Fruit fly (Drosophila melanogaster): ENCODE results near the gene Edem1.

Edem1 gene

dm6 chrX:1858867-1859266 lies 49.8 kb downstream of the Edem1 start, which contains the start of gene Lamtor5 (continued):
- TF ChIP-seq CG43689 (GFP tag; IDR thresholded peaks at IDR 0.05) (no peak), twi (tag; optimal IDR thresholded peaks at IDR 0.05) (no peak), CG31441 (GFP tag; IDR thresholded peaks at IDR 0.05) (peak; percentile 54), Six4 (GFP tag; optimal IDR thresholded peaks at IDR 0.05) (no peak), CG10209 (GFP tag; optimal IDR thresholded peaks at IDR 0.05) (peak; percentile 5), CG10267 (tag; optimal IDR thresholded peaks at IDR 0.05) (peak; percentile 41), amos (GFP tag; IDR thresholded peaks at IDR 0.05; ENCODE audit: partially characterized antibody) (peak; percentile 47; the same call in 1 of the 2 replicates), wor (GFP tag; IDR thresholded peaks at IDR 0.05) (no peak), grau (tag; optimal IDR thresholded peaks at IDR 0.05) (peak; percentile 55), mam (GFP tag; optimal IDR thresholded peaks at IDR 0.05) (peak; percentile 43), Dad (GFP tag; optimal IDR thresholded peaks at IDR 0.05) (peak; percentile 14), Atf3 (GFP tag; optimal IDR thresholded peaks at IDR 0.05) (peak; percentile 16), nerfin-2 (GFP tag; IDR thresholded peaks at IDR 0.05; ENCODE audit: partially characterized antibody) (peak; percentile 23; the same call in 1 of the 2 replicates), Aef1 (GFP tag; IDR thresholded peaks at IDR 0.05) (peak; percentile 27; the same call in 1 of the 3 replicates), CG31388 (GFP tag; optimal IDR thresholded peaks at IDR 0.05) (no peak), Dek (tag; optimal IDR thresholded peaks at IDR 0.05) (peak; percentile 34), pzg (GFP tag; optimal IDR thresholded peaks at IDR 0.05) (peak; percentile 55), prd (optimal IDR thresholded peaks at IDR 0.05) (no peak), prd (GFP tag; IDR thresholded peaks at IDR 0.05) (0 out of 3 replicates have a peak, but pooled peaks have one; percentile 40), gsb (GFP tag; IDR thresholded peaks at IDR 0.05) (no peak), CG18619 (GFP tag; optimal IDR thresholded peaks at IDR 0.05) (peak; percentile 22), Elba2 (GFP tag; optimal IDR thresholded peaks at IDR 0.05) (no peak), Fer3 (tag; optimal IDR thresholded peaks at IDR 0.05) (peak; percentile 45), CG17359 (tag; optimal IDR thresholded peaks at IDR 0.05) (peak; percentile 44), onecut (GFP tag; IDR thresholded peaks at IDR 0.05) (peak; percentile 18; the same call in 1 of the 2 replicates), Xrp1 (GFP tag; IDR thresholded peaks at IDR 0.05) (peak; percentile 49; the same call in 1 of the 2 replicates), CG13894 (tag; optimal IDR thresholded peaks at IDR 0.05) (peak; percentile 43), slou (GFP tag; optimal IDR thresholded peaks at IDR 0.05) (peak; percentile 12), wek (GFP tag; optimal IDR thresholded peaks at IDR 0.05) (no peak), fd96Cb (tag; optimal IDR thresholded peaks at IDR 0.05) (peak; percentile 8), YL-1 (GFP tag; optimal IDR thresholded peaks at IDR 0.05) (peak; percentile 39), so (GFP tag; IDR thresholded peaks at IDR 0.05) (peak; percentile 34; the same call in 1 of the 3 replicates), Side (GFP tag; optimal IDR thresholded peaks at IDR 0.05) (no peak), CG31224 (GFP tag; IDR thresholded peaks at IDR 0.05) (no peak), E2f2 (GFP tag; IDR thresholded peaks at IDR 0.05) (peak; percentile 25; the same call in 1 of the 2 replicates), Optix (GFP tag; IDR thresholded peaks at IDR 0.05) (no peak), Nf-YC (tag; optimal IDR thresholded peaks at IDR 0.05) (peak; percentile 29), unpg (GFP tag; optimal IDR thresholded peaks at IDR 0.05) (peak; percentile 53), CG9876 (GFP tag; optimal IDR thresholded peaks at IDR 0.05) (no peak), Stat92E (GFP tag; optimal IDR thresholded peaks at IDR 0.05) (peak in 1 of 3 experiments; percentile 15), CG16863 (GFP tag; optimal IDR thresholded peaks at IDR 0.05) (peak; percentile 29)

DNA sequence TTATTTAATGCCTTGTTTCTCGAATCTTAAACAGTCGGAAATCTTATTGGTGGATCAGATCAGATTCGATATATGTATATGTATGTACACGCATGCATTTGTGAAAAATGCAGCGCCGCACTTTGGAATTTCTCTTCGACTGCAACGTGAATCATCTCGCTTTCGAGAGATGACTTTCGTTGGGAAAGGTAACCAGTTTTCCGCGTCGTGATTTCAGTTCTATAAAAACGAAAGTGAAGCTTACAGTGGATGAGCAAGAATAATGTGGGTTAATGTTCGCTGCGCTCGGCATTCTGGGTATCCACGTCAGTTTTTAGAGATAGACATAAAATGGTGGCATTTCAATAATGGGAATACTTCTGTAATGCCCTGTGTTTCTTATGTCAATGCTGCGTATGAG lies 52.0 kb downstream of the Edem1 start:
- TF ChIP-seq tap (tag; optimal IDR thresholded peaks at IDR 0.05) (no peak), Ravus (GFP tag; IDR thresholded peaks at IDR 0.05) (no peak), CHES-1-like (GFP tag; optimal IDR thresholded peaks at IDR 0.05) (no peak), Blimp-1 (GFP tag; optimal IDR thresholded peaks at IDR 0.05) (peak; percentile 99)
